Worm (Caenorhabditis elegans): ENCODE results near the gene npp-19.

npp-19 gene

ce11 chrII:10784780-10785463 lies 13.4 kb downstream of the npp-19 start, which contains the start of gene cdl-1:
TSS of gene cdl-1 (plus strand) at chrII:10785452.
- TF ChIP-seq mxl-1 (tag; optimal IDR thresholded peaks at IDR 0.05) (no peak), dox-1 (GFP tag; IDR thresholded peaks at IDR 0.05) (0 out of 2 replicates have a peak, but pooled peaks have one; percentile 15), madf-6 (GFP tag; IDR thresholded peaks at IDR 0.05) (peak; percentile 54; the same call in 1 of the 2 replicates), ceh-27 (GFP tag; optimal IDR thresholded peaks at IDR 0.05) (peak; percentile 37), C06A6.2 (GFP tag; conservative IDR thresholded peaks at IDR 0.05) (no peak), madf-3 (GFP tag; IDR thresholded peaks at IDR 0.05) (peak; percentile 63; the same call in 1 of the 2 replicates), pha-4 (tag; optimal IDR thresholded peaks at IDR 0.05) (peak; percentile 52), tlf-1 (GFP tag; optimal IDR thresholded peaks at IDR 0.05) (no peak), sptf-2 (GFP tag; optimal IDR thresholded peaks at IDR 0.05) (no peak), hlh-26 (GFP tag; conservative IDR thresholded peaks at IDR 0.05) (no peak), egl-44 (GFP tag; IDR thresholded peaks at IDR 0.05) (no peak), dpl-1 (GFP tag; optimal IDR thresholded peaks at IDR 0.05) (peak; percentile 79), cebp-1 (GFP tag; IDR thresholded peaks at IDR 0.05) (no peak), cebp-1 (tag; optimal IDR thresholded peaks at IDR 0.05) (peak; percentile 46), efl-1 (GFP tag; optimal IDR thresholded peaks at IDR 0.05) (peak; percentile 78), cebp-2 (GFP tag; IDR thresholded peaks at IDR 0.05) (no peak), egl-18 (GFP tag; IDR thresholded peaks at IDR 0.05) (no peak), mcd-1 (GFP tag; IDR thresholded peaks at IDR 0.05) (peak; percentile 15; the same call in 1 of the 2 replicates), snpc-1.3 (tag; optimal IDR thresholded peaks at IDR 0.05; ENCODE audit: insufficient read depth) (no peak), lin-54 (GFP tag; optimal IDR thresholded peaks at IDR 0.05) (peak; percentile 85), zfh-2 (GFP tag; conservative IDR thresholded peaks at IDR 0.05) (no peak), F23B12.7 (tag; optimal IDR thresholded peaks at IDR 0.05; ENCODE audit: insufficient read depth) (peak; percentile 3), nfya-1 (tag; optimal IDR thresholded peaks at IDR 0.05; ENCODE audit: borderline replicate concordance, insufficient read depth) (no peak), attf-5 (GFP tag; optimal IDR thresholded peaks at IDR 0.05) (peak; percentile 67), C17E4.6 (GFP tag; IDR thresholded peaks at IDR 0.05) (no peak), ZK185.1 (tag; optimal IDR thresholded peaks at IDR 0.05; ENCODE audit: poor library complexity, severe bottlenecking) (peak; percentile 44), somi-1 (GFP tag; optimal IDR thresholded peaks at IDR 0.05) (no peak), lin-35 (GFP tag; optimal IDR thresholded peaks at IDR 0.05) (peak in 1 of 3 experiments; percentile 84)

ce11 chrII:10784248-10784647 lies 14.0 kb downstream of the npp-19 start:
- no peak for TF ChIP-seq rec-8 (tag; optimal IDR thresholded peaks at IDR 0.05)
- no peak for TF ChIP-seq D2030.7 (GFP tag; IDR thresholded peaks at IDR 0.05)
- no peak for TF ChIP-seq F33H1.4 (GFP tag; IDR thresholded peaks at IDR 0.05)
- TF ChIP-seq rcor-1 (GFP tag; IDR thresholded peaks at IDR 0.05), result no peak
- TF ChIP-seq C17E4.6 (GFP tag; IDR thresholded peaks at IDR 0.05), result no peak
- TF ChIP-seq Y79H2A.3 (GFP tag; conservative IDR thresholded peaks at IDR 0.05), result no peak
- TF ChIP-seq ZK185.1 (tag; optimal IDR thresholded peaks at IDR 0.05; ENCODE audit: poor library complexity, severe bottlenecking), result no peak
- no peak for TF ChIP-seq egl-18 (GFP tag; IDR thresholded peaks at IDR 0.05)
- TF ChIP-seq nhr-179 (tag; optimal IDR thresholded peaks at IDR 0.05), result no peak
- no peak for TF ChIP-seq T26A5.8 (tag; optimal IDR thresholded peaks at IDR 0.05)
- no peak for TF ChIP-seq egrh-3 (GFP tag; IDR thresholded peaks at IDR 0.05)
- TF ChIP-seq F57A8.1 (GFP tag; optimal IDR thresholded peaks at IDR 0.05), result no peak
- TF ChIP-seq aptf-3 (GFP tag; IDR thresholded peaks at IDR 0.05), result no peak
- no peak for TF ChIP-seq tbp1 (GFP tag; optimal IDR thresholded peaks at IDR 0.05)
- no peak for TF ChIP-seq fkh-3 (tag; optimal IDR thresholded peaks at IDR 0.05)

All from whole organism, young adult.